Fruit fly (Drosophila melanogaster) whole organism, embryonic: ENCODE results near the gene Gdi.

Experiments used
- ATbp ChIP-seq: fragments of 200-800 bp; sonication (Bioruptor generic); optimal IDR thresholded peaks from 2 replicates; lab custom pipeline; 2017; ENCODE audit warnings: missing biosample characterization, mild to moderate bottlenecking, missing genetic modification characterization, missing genetic modification reagents
- Bgb ChIP-seq: fragments of 200-800 bp; sonication (Bioruptor generic); IDR thresholded peaks from 2 replicates; pipeline ENCODE4 v1.3.6; 2022; ENCODE audit warnings: missing biosample characterization, missing genetic modification characterization; ENCODE audit not compliant: partially characterized antibody
- BtbVII ChIP-seq: fragments of 200-800 bp; sonication (Bioruptor generic); optimal IDR thresholded peaks from 3 replicates; lab custom pipeline; 2017; ENCODE audit warnings: missing biosample characterization, mild to moderate bottlenecking, missing genetic modification characterization
- Bteb2 ChIP-seq: fragments of 200-800 bp; sonication (Bioruptor generic); optimal IDR thresholded peaks from 2 replicates; lab custom pipeline; 2016; ENCODE audit warnings: missing biosample characterization, missing genetic modification characterization
- CG10267 ChIP-seq: fragments of 200-800 bp; sonication (Bioruptor generic); optimal IDR thresholded peaks from 2 replicates; lab custom pipeline; 2018; ENCODE audit warnings: missing biosample characterization, mild to moderate bottlenecking, missing genetic modification characterization, moderate library complexity
- CG10565 ChIP-seq: fragments of 200-800 bp; sonication (Bioruptor generic); optimal IDR thresholded peaks from 3 replicates; lab custom pipeline; 2016; ENCODE audit warnings: missing biosample characterization, mild to moderate bottlenecking, missing genetic modification characterization
- CG11695 ChIP-seq: fragments of 200-800 bp; sonication (Bioruptor generic); IDR thresholded peaks from 3 replicates; pipeline ENCODE4 v1.3.6; 2022; ENCODE audit warnings: missing biosample characterization, missing genetic modification characterization
- CG15514 ChIP-seq: fragments of 200-800 bp; sonication (Bioruptor generic); optimal IDR thresholded peaks from 3 replicates; lab custom pipeline; 2017; ENCODE audit warnings: missing biosample characterization, missing genetic modification characterization, mild to moderate bottlenecking, moderate library complexity, missing genetic modification reagents
- CG15696 ChIP-seq: fragments of 200-800 bp; sonication (Bioruptor generic); optimal IDR thresholded peaks from 2 replicates; lab custom pipeline; 2019; ENCODE audit warnings: missing biosample characterization, mild to moderate bottlenecking, missing genetic modification characterization, moderate library complexity
- CG16779 ChIP-seq: fragments of 200-800 bp; sonication (Bioruptor generic); IDR thresholded peaks from 2 replicates; pipeline ENCODE4 v1.3.6; 2022; ENCODE audit warnings: missing biosample characterization, missing genetic modification characterization
- CG17568 ChIP-seq: fragments of 200-800 bp; sonication (Bioruptor generic); optimal IDR thresholded peaks from 2 replicates; lab custom pipeline; 2018; ENCODE audit warnings: missing biosample characterization, mild to moderate bottlenecking, missing genetic modification characterization, moderate library complexity
- CG18476 ChIP-seq: fragments of 200-800 bp; sonication (Bioruptor generic); optimal IDR thresholded peaks from 2 replicates; lab custom pipeline; 2016; ENCODE audit warnings: missing biosample characterization, mild to moderate bottlenecking, missing genetic modification characterization
- CG18619 ChIP-seq: fragments of 200-800 bp; sonication (Bioruptor generic); optimal IDR thresholded peaks from 3 replicates; lab custom pipeline; 2017; ENCODE audit warnings: missing biosample characterization, mild to moderate bottlenecking, missing genetic modification characterization
- CG2116 ChIP-seq: fragments of 200-800 bp; sonication (Bioruptor generic); optimal IDR thresholded peaks from 3 replicates; lab custom pipeline; 2018; ENCODE audit warnings: missing biosample characterization, mild to moderate bottlenecking, missing genetic modification characterization
- CG31441 ChIP-seq: fragments of 200-800 bp; sonication (Bioruptor generic); IDR thresholded peaks from 2 replicates; pipeline ENCODE4 v1.3.6; 2022; ENCODE audit warnings: missing biosample characterization, missing genetic modification characterization
- CG3163 ChIP-seq: fragments of 200-800 bp; sonication (Bioruptor generic); optimal IDR thresholded peaks from 3 replicates; lab custom pipeline; 2016; ENCODE audit warnings: missing biosample characterization, missing genetic modification characterization
- CG3726 ChIP-seq: fragments of 200-800 bp; sonication (Bioruptor generic); IDR thresholded peaks from 3 replicates; pipeline ENCODE4, ENCODE4 v1.3.6; 2022; ENCODE audit warnings: missing biosample characterization, missing genetic modification characterization
- CG4854 ChIP-seq: fragments of 200-800 bp; sonication (Bioruptor generic); optimal IDR thresholded peaks from 2 replicates; lab custom pipeline; 2016; ENCODE audit warnings: missing biosample characterization, missing genetic modification characterization, inconsistent platforms
- CG6854 ChIP-seq: fragments of 200-800 bp; sonication (Bioruptor generic); optimal IDR thresholded peaks from 3 replicates; lab custom pipeline; 2017; ENCODE audit warnings: missing biosample characterization, mild to moderate bottlenecking, missing genetic modification characterization
- CG7963 ChIP-seq: fragments of 200-800 bp; sonication (Bioruptor generic); IDR thresholded peaks from 3 replicates; pipeline ENCODE4 v1.3.6; 2022; ENCODE audit warnings: missing biosample characterization, missing genetic modification characterization; ENCODE audit not compliant: partially characterized antibody
- CG8290 ChIP-seq, 3 experiments: fragments of 200-800 bp; sonication (Bioruptor generic); optimal IDR thresholded peaks; 2 replicates each; lab custom pipeline; 2016 to 2019; ENCODE audit warnings: missing biosample characterization in 3 of 3, missing genetic modification characterization in 3 of 3, mild to moderate bottlenecking in 2 of 3, moderate library complexity in 1 of 3
- CkIIα-i1 ChIP-seq: fragments of 200-800 bp; sonication (Bioruptor generic); IDR thresholded peaks from 2 replicates; pipeline ENCODE4 v1.3.6; 2022; ENCODE audit warnings: missing biosample characterization, missing genetic modification characterization
- Dip3 ChIP-seq: fragments of 200-800 bp; sonication (Bioruptor generic); optimal IDR thresholded peaks from 3 replicates; lab custom pipeline; 2016; ENCODE audit warnings: missing biosample characterization, missing genetic modification characterization
- Dp ChIP-seq: fragments of 200-800 bp; sonication (Bioruptor generic); optimal IDR thresholded peaks from 2 replicates; lab custom pipeline; 2018; ENCODE audit warnings: missing biosample characterization, mild to moderate bottlenecking, missing genetic modification characterization, moderate library complexity
- Fer1 ChIP-seq: fragments of 200-800 bp; sonication (Bioruptor generic); optimal IDR thresholded peaks from 2 replicates; lab custom pipeline; 2017; ENCODE audit warnings: missing biosample characterization, mild to moderate bottlenecking, missing genetic modification characterization
- H15 ChIP-seq: fragments of 200-800 bp; sonication (Bioruptor generic); IDR thresholded peaks from 3 replicates; pipeline ENCODE4 v1.3.6; 2022; ENCODE audit warnings: missing biosample characterization, missing genetic modification characterization
- Hey ChIP-seq: fragments of 200-800 bp; sonication (Bioruptor generic); optimal IDR thresholded peaks from 3 replicates; lab custom pipeline; 2018; ENCODE audit warnings: missing biosample characterization, mild to moderate bottlenecking, missing genetic modification characterization
- Hr39 ChIP-seq: fragments of >200 bp; optimal IDR thresholded peaks from 2 replicates; lab custom pipeline; 2017
- Med ChIP-seq: fragments of 200-800 bp; sonication (Bioruptor generic); peaks from one replicate; lab custom pipeline; 2016; ENCODE audit warnings: missing biosample characterization, missing genetic modification characterization, mild to moderate bottlenecking, inconsistent platforms, moderate library complexity
- Nf-YC ChIP-seq: fragments of 200-800 bp; optimal IDR thresholded peaks from 3 replicates; lab custom pipeline; 2019; ENCODE audit warnings: missing biosample characterization, mild to moderate bottlenecking, missing genetic modification characterization, moderate library complexity
- Poxn ChIP-seq: fragments of 200-800 bp; sonication (Bioruptor generic); IDR thresholded peaks from 2 replicates; pipeline ENCODE4 v1.3.6; 2022; ENCODE audit warnings: missing biosample characterization, missing genetic modification characterization
- Side ChIP-seq: fragments of 200-800 bp; sonication (Bioruptor generic); optimal IDR thresholded peaks from 2 replicates; lab custom pipeline; 2016; ENCODE audit warnings: missing biosample characterization, missing genetic modification characterization
- amos ChIP-seq: fragments of 200-800 bp; sonication (Bioruptor generic); IDR thresholded peaks from 2 replicates; pipeline ENCODE4 v1.3.6; 2022; ENCODE audit warnings: missing biosample characterization, missing genetic modification characterization; ENCODE audit not compliant: partially characterized antibody
- bigmax ChIP-seq: fragments of 200-800 bp; sonication (Bioruptor generic); optimal IDR thresholded peaks from 2 replicates; lab custom pipeline; 2018; ENCODE audit warnings: missing biosample characterization, mild to moderate bottlenecking, missing genetic modification characterization
- br ChIP-seq: fragments of >200 bp; optimal IDR thresholded peaks from 2 replicates; lab custom pipeline; 2017
- bsh ChIP-seq, 2 experiments: fragments of 200-800 bp; sonication (Bioruptor generic); optimal IDR thresholded peaks; 2 replicates each; lab custom pipeline; 2017 to 2018; ENCODE audit warnings: mild to moderate bottlenecking in 2 of 2, missing biosample characterization in 2 of 2, missing genetic modification characterization in 2 of 2, moderate library complexity in 1 of 2
- dmrt11E ChIP-seq: fragments of 200-800 bp; sonication (Bioruptor generic); optimal IDR thresholded peaks from 3 replicates; lab custom pipeline; 2018; ENCODE audit warnings: missing biosample characterization, mild to moderate bottlenecking, missing genetic modification characterization, moderate library complexity
- eve ChIP-seq, 2 experiments: fragments of >200 bp; optimal IDR thresholded peaks; 2 replicates each; lab custom pipeline; 2017; ENCODE audit warnings: missing biosample characterization in 2 of 2, missing genetic modification characterization in 2 of 2
- gro ChIP-seq: fragments of 200-800 bp; sonication (Bioruptor generic); optimal IDR thresholded peaks from 2 replicates; lab custom pipeline; 2016; ENCODE audit warnings: missing biosample characterization, missing genetic modification characterization
- hkb ChIP-seq, 2 experiments: fragments of 200-800 bp in 1 of 2; fragments of >200 bp in 1 of 2; sonication (Bioruptor generic) in 1 of 2; IDR thresholded peaks in 1 of 2; optimal IDR thresholded peaks in 1 of 2; 2 replicates each; pipeline versions ENCODE4 v1.3.6 to Lab custom; 2017 to 2022; ENCODE audit warnings: missing biosample characterization in 1 of 2, missing genetic modification characterization in 1 of 2
- ind ChIP-seq: fragments of 200-800 bp; sonication (Bioruptor generic); optimal IDR thresholded peaks from 3 replicates; lab custom pipeline; 2016; ENCODE audit warnings: missing biosample characterization, missing genetic modification characterization
- luna ChIP-seq: fragments of 200-800 bp; sonication (Bioruptor generic); optimal IDR thresholded peaks from 2 replicates; lab custom pipeline; 2016; ENCODE audit warnings: missing biosample characterization, missing genetic modification characterization
- nau ChIP-seq: fragments of 200-800 bp; sonication (Bioruptor generic); optimal IDR thresholded peaks from 3 replicates; lab custom pipeline; 2017; ENCODE audit warnings: missing biosample characterization, mild to moderate bottlenecking, missing genetic modification characterization, missing genetic modification reagents
- odd ChIP-seq: fragments of 200-800 bp; sonication (Bioruptor generic); optimal IDR thresholded peaks from 2 replicates; lab custom pipeline; 2017; ENCODE audit warnings: missing biosample characterization, mild to moderate bottlenecking, missing genetic modification characterization
- org-1 ChIP-seq: fragments of 200-800 bp; sonication (Bioruptor generic); optimal IDR thresholded peaks from 2 replicates; lab custom pipeline; 2017; ENCODE audit warnings: missing biosample characterization, missing genetic modification characterization
- ranshi ChIP-seq: fragments of 200-800 bp; sonication (Bioruptor generic); IDR thresholded peaks from 2 replicates; pipeline ENCODE4 v1.3.6; 2022; ENCODE audit warnings: missing biosample characterization, missing genetic modification characterization
- sc ChIP-seq, 3 experiments: fragments of >200 bp in 2 of 3; fragments of 200-800 bp in 1 of 3; sonication (Bioruptor generic) in 1 of 3; optimal IDR thresholded peaks; 2 replicates in 2 of 3; 3 replicates in 1 of 3; lab custom pipeline; 2017; ENCODE audit warnings: mild to moderate bottlenecking in 1 of 3, missing biosample characterization in 1 of 3, missing genetic modification characterization in 1 of 3, missing genetic modification reagents in 1 of 3
- sima ChIP-seq: fragments of 200-800 bp; sonication (Bioruptor generic); optimal IDR thresholded peaks from 2 replicates; lab custom pipeline; 2016; ENCODE audit warnings: missing biosample characterization, missing genetic modification characterization
- sna ChIP-seq: fragments of 200-800 bp; sonication (Bioruptor generic); IDR thresholded peaks from 2 replicates; pipeline ENCODE4 v1.3.6; 2022; ENCODE audit warnings: missing biosample characterization, missing genetic modification characterization; ENCODE audit not compliant: partially characterized antibody
- tio ChIP-seq: fragments of 200-800 bp; sonication (Bioruptor generic); optimal IDR thresholded peaks from 2 replicates; lab custom pipeline; 2017; ENCODE audit warnings: missing biosample characterization, missing genetic modification characterization, inconsistent platforms
- ttk ChIP-seq: fragments of 200-800 bp; sonication (Bioruptor generic); IDR thresholded peaks from 2 replicates; pipeline ENCODE4 v2.1.2; 2022; ENCODE audit warnings: missing biosample characterization, missing genetic modification characterization

The Gdi gene

DNA sequence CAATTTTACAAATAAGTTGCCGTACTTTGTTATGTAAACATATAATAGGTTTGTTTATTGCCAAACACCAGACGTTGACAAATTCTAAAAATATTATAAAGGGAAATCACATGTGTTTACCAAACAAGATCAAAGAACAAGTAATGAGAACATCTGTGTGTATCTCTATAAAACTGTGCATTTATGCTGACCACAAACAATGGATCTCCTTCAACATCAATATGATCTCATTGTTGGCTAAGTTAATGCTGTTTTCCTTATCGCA, 4.2 kb upstream of the Gdi start:
- TF ChIP-seq Bteb2 (GFP tag; lab: Kevin White, UChicago) (no peak), CkIIα-i1 (GFP tag; lab: Robert Waterston, UW) (no peak), CG3726 (GFP tag; lab: Robert Waterston, UW) (no peak), sc (optimal IDR thresholded peaks at IDR 0.05; lab: Kevin White, UChicago) (no peak), sc (GFP tag; optimal IDR thresholded peaks at IDR 0.05; lab: Kevin White, UChicago) (peak; percentile 20), CG3163 (GFP tag; lab: Kevin White, UChicago) (no peak), CG2116 (peak; percentile 5), br (lab: Kevin White, UChicago) (no peak), nau (GFP tag; lab: Kevin White, UChicago) (no peak), Fer1 (no peak), org-1 (no peak), CG10565 (no peak), Bgb (GFP tag; lab: Robert Waterston, UW) (no peak), BtbVII (GFP tag; lab: Kevin White, UChicago) (no peak), CG7963 (GFP tag; lab: Robert Waterston, UW) (no peak), Poxn (no peak), CG15514 (GFP tag; lab: Kevin White, UChicago) (no peak), luna (GFP tag; lab: Kevin White, UChicago) (no peak), ranshi (GFP tag; lab: Robert Waterston, UW) (no peak), CG18476 (no peak), Med (GFP tag; lab: Kevin White, UChicago) (peak; percentile 12), CG17568 (peak; percentile 37), sna (GFP tag; lab: Robert Waterston, UW) (no peak), CG16779 (no peak), CG15696 (tag; lab: Kevin White, UChicago) (no peak), ttk (no peak), bigmax (GFP tag; lab: Kevin White, UChicago) (no peak), gro (no peak), hkb (optimal IDR thresholded peaks at IDR 0.05; lab: Kevin White, UChicago) (no peak), hkb (GFP tag; IDR thresholded peaks at IDR 0.05; lab: Robert Waterston, UW) (no peak), ATbp (GFP tag; lab: Kevin White, UChicago) (peak; percentile 20), odd (GFP tag; lab: Kevin White, UChicago) (no peak), Nf-YC (no peak), CG18619 (GFP tag; lab: Kevin White, UChicago) (no peak), Hr39 (lab: Kevin White, UChicago) (no peak), CG31441 (GFP tag; lab: Robert Waterston, UW) (no peak), CG4854 (GFP tag; lab: Kevin White, UChicago) (no peak), CG10267 (no peak), eve (GFP tag; optimal IDR thresholded peaks at IDR 0.05; lab: Kevin White, UChicago) (no peak), Hey (tag; lab: Kevin White, UChicago) (no peak), Dp (GFP tag; lab: Kevin White, UChicago) (no peak), dmrt11E (peak; percentile 5), tio (GFP tag; lab: Kevin White, UChicago) (no peak), CG11695 (GFP tag; lab: Robert Waterston, UW) (no peak), CG8290 (GFP tag; optimal IDR thresholded peaks at IDR 0.05; lab: Kevin White, UChicago) (no peak), CG8290 (tag; optimal IDR thresholded peaks at IDR 0.05; lab: Kevin White, UChicago) (no peak), bsh (GFP tag; optimal IDR thresholded peaks at IDR 0.05; lab: Kevin White, UChicago) (peak in 1 of 2 experiments; percentile 27), sima (GFP tag; lab: Kevin White, UChicago) (no peak), Dip3 (GFP tag; lab: Kevin White, UChicago) (no peak), CG6854 (no peak), amos (no peak), H15 (GFP tag; lab: Robert Waterston, UW) (no peak), Side (no peak), ind (GFP tag; lab: Kevin White, UChicago) (no peak)
